Worm (Caenorhabditis elegans) whole organism, late embryonic: ENCODE measurements around the gene C34C12.7.

Source experiments
- C08G9.2 ChIP-seq: sonication (generic microtip); optimal IDR thresholded peaks from 2 replicates; lab custom pipeline; 2016; ENCODE audit warnings: mild to moderate bottlenecking, missing genetic modification characterization, moderate library complexity, missing compliant biosample characterization
- F13H6.1 ChIP-seq: sonication (generic microtip); optimal IDR thresholded peaks from 2 replicates; lab custom pipeline; 2016; ENCODE audit warnings: missing genetic modification characterization, missing compliant biosample characterization
- K02D7.2 ChIP-seq: sonication (generic microtip); optimal IDR thresholded peaks from 2 replicates; lab custom pipeline; 2017; ENCODE audit warnings: mild to moderate bottlenecking, missing genetic modification characterization, missing compliant biosample characterization
- K09A11.1 ChIP-seq: sonication (generic microtip); optimal IDR thresholded peaks from 2 replicates; lab custom pipeline; 2017; ENCODE audit warnings: antibody characterized with exemption, mild to moderate bottlenecking, missing genetic modification characterization, missing compliant biosample characterization; ENCODE audit not compliant: insufficient read depth
- T23F11.4 ChIP-seq: fragments of 200-800 bp; sonication (Bioruptor generic); optimal IDR thresholded peaks from 2 replicates; lab custom pipeline; 2018; ENCODE audit warnings: mild to moderate bottlenecking, missing genetic modification characterization, missing compliant biosample characterization
- Y22D7AL.16 ChIP-seq: sonication (generic microtip); optimal IDR thresholded peaks from 2 replicates; lab custom pipeline; 2016; ENCODE audit warnings: missing genetic modification characterization, missing compliant biosample characterization
- ahr-1 ChIP-seq: sonication (generic microtip); optimal IDR thresholded peaks from 2 replicates; lab custom pipeline; 2016; ENCODE audit warnings: missing genetic modification characterization, missing compliant biosample characterization
- ceh-18 ChIP-seq: sonication (generic microtip); optimal IDR thresholded peaks from 2 replicates; lab custom pipeline; 2016; ENCODE audit warnings: missing genetic modification characterization, missing compliant biosample characterization
- ceh-19 ChIP-seq: fragments of 200-800 bp; sonication (Bioruptor generic); optimal IDR thresholded peaks from 2 replicates; lab custom pipeline; 2018; ENCODE audit warnings: mild to moderate bottlenecking, missing genetic modification characterization, missing compliant biosample characterization
- ceh-2 ChIP-seq: sonication (generic microtip); optimal IDR thresholded peaks from 2 replicates; lab custom pipeline; 2016; ENCODE audit warnings: missing genotype, missing genetic modification characterization, missing compliant biosample characterization
- ceh-31 ChIP-seq: sonication (generic microtip); optimal IDR thresholded peaks from 2 replicates; lab custom pipeline; 2016; ENCODE audit warnings: missing genetic modification characterization, missing compliant biosample characterization
- ceh-34 ChIP-seq: sonication (generic microtip); optimal IDR thresholded peaks from 2 replicates; lab custom pipeline; 2016; ENCODE audit warnings: mild to moderate bottlenecking, missing genetic modification characterization, missing compliant biosample characterization
- ceh-45 ChIP-seq: fragments of 200-800 bp; sonication (Bioruptor generic); IDR thresholded peaks from 2 replicates; pipeline ENCODE4 v1.3.6; 2022; ENCODE audit warnings: missing genetic modification reagents, missing genetic modification characterization, missing compliant biosample characterization
- ceh-48 ChIP-seq: sonication (generic microtip); optimal IDR thresholded peaks from 2 replicates; lab custom pipeline; 2016; ENCODE audit warnings: missing genetic modification characterization, inconsistent platforms, missing compliant biosample characterization
- ceh-6 ChIP-seq: fragments of 200-800 bp; sonication (Bioruptor generic); optimal IDR thresholded peaks from 2 replicates; lab custom pipeline; 2018; ENCODE audit warnings: mild to moderate bottlenecking, missing genetic modification characterization, missing compliant biosample characterization
- ceh-9 ChIP-seq: sonication (generic microtip); optimal IDR thresholded peaks from 2 replicates; lab custom pipeline; 2016; ENCODE audit warnings: mild to moderate bottlenecking, missing genetic modification characterization, inconsistent platforms, missing compliant biosample characterization
- che-1 ChIP-seq: sonication (generic microtip); optimal IDR thresholded peaks from 2 replicates; lab custom pipeline; 2016; ENCODE audit warnings: mild to moderate bottlenecking, missing genetic modification characterization, missing compliant biosample characterization
- dmd-4 ChIP-seq: sonication (generic microtip); optimal IDR thresholded peaks from 2 replicates; lab custom pipeline; 2016; ENCODE audit warnings: borderline replicate concordance, missing genetic modification characterization, missing compliant biosample characterization
- dve-1 ChIP-seq: sonication (generic microtip); optimal IDR thresholded peaks from 2 replicates; lab custom pipeline; 2017; ENCODE audit warnings: antibody characterized with exemption, mild to moderate bottlenecking, missing genetic modification characterization, missing compliant biosample characterization
- elt-2 ChIP-seq: sonication (generic microtip); optimal IDR thresholded peaks from 2 replicates; lab custom pipeline; 2016; ENCODE audit warnings: missing genetic modification reagents, missing genetic modification characterization, missing compliant biosample characterization
- ets-4 ChIP-seq: sonication (generic microtip); optimal IDR thresholded peaks from 2 replicates; lab custom pipeline; 2016; ENCODE audit warnings: missing genetic modification characterization, missing compliant biosample characterization
- fax-1 ChIP-seq: sonication (generic microtip); optimal IDR thresholded peaks from 2 replicates; lab custom pipeline; 2016; ENCODE audit warnings: missing genotype, missing genetic modification characterization, missing compliant biosample characterization
- fkh-10 ChIP-seq: fragments of 150-350 bp; optimal IDR thresholded peaks from 2 replicates; lab custom pipeline; 2014; ENCODE audit warnings: missing biosample characterization, missing genetic modification reagents, missing genetic modification characterization
- fkh-6 ChIP-seq: sonication (generic microtip); optimal IDR thresholded peaks from 2 replicates; lab custom pipeline; 2016; ENCODE audit warnings: missing genetic modification characterization, missing compliant biosample characterization
- gmeb-2 ChIP-seq: sonication (generic microtip); optimal IDR thresholded peaks from 2 replicates; lab custom pipeline; 2016; ENCODE audit warnings: missing genetic modification characterization, inconsistent platforms, missing compliant biosample characterization
- hlh-13 ChIP-seq: fragments of 200-800 bp; sonication (Bioruptor generic); optimal IDR thresholded peaks from 2 replicates; lab custom pipeline; 2018; ENCODE audit warnings: mild to moderate bottlenecking, missing genetic modification characterization, missing compliant biosample characterization
- hlh-15 ChIP-seq: sonication (generic microtip); optimal IDR thresholded peaks from 2 replicates; lab custom pipeline; 2016; ENCODE audit warnings: missing genetic modification characterization, missing compliant biosample characterization
- hlh-30 ChIP-seq: sonication (generic microtip); optimal IDR thresholded peaks from 2 replicates; lab custom pipeline; 2017; ENCODE audit warnings: antibody characterized with exemption, missing genetic modification characterization, missing compliant biosample characterization; ENCODE audit not compliant: insufficient read depth
- hlh-8 ChIP-seq: sonication (generic microtip); optimal IDR thresholded peaks from 2 replicates; lab custom pipeline; 2016; ENCODE audit warnings: missing genotype, missing genetic modification characterization, missing compliant biosample characterization
- lim-6 ChIP-seq: sonication (generic microtip); optimal IDR thresholded peaks from 2 replicates; lab custom pipeline; 2016; ENCODE audit warnings: missing genetic modification characterization, missing compliant biosample characterization
- mec-3 ChIP-seq: sonication (generic microtip); optimal IDR thresholded peaks from 2 replicates; lab custom pipeline; 2016; ENCODE audit warnings: borderline replicate concordance, missing genetic modification characterization, missing compliant biosample characterization
- nfya-1 ChIP-seq: sonication (generic microtip); optimal IDR thresholded peaks from 2 replicates; lab custom pipeline; 2017; ENCODE audit warnings: missing genetic modification characterization, mild to moderate bottlenecking, missing compliant biosample characterization, antibody characterized with exemption, moderate library complexity
- nhr-11 ChIP-seq: fragments of 150-350 bp; optimal IDR thresholded peaks from 2 replicates; lab custom pipeline; 2014; ENCODE audit warnings: missing biosample characterization, missing genetic modification characterization
- npax-4 ChIP-seq: sonication (generic microtip); optimal IDR thresholded peaks from 2 replicates; lab custom pipeline; 2016; ENCODE audit warnings: missing genetic modification characterization, missing compliant biosample characterization
- odd-2 ChIP-seq: sonication (generic microtip); optimal IDR thresholded peaks from 2 replicates; lab custom pipeline; 2017; ENCODE audit warnings: antibody characterized with exemption, mild to moderate bottlenecking, missing genetic modification characterization, missing compliant biosample characterization
- pat-9 ChIP-seq: fragments of 200-800 bp; sonication (Bioruptor generic); optimal IDR thresholded peaks from 2 replicates; lab custom pipeline; 2018; ENCODE audit warnings: mild to moderate bottlenecking, missing genetic modification characterization, moderate library complexity, missing compliant biosample characterization
- pha-2 ChIP-seq: sonication (generic microtip); optimal IDR thresholded peaks from 2 replicates; lab custom pipeline; 2017; ENCODE audit warnings: mild to moderate bottlenecking, missing genetic modification characterization, missing compliant biosample characterization
- pros-1 ChIP-seq: fragments of 150-350 bp; optimal IDR thresholded peaks from 2 replicates; lab custom pipeline; 2014; ENCODE audit warnings: missing biosample characterization, missing genetic modification reagents, missing genetic modification characterization
- ref-2 ChIP-seq: sonication (generic microtip); optimal IDR thresholded peaks from 2 replicates; lab custom pipeline; 2016; ENCODE audit warnings: missing genetic modification characterization, missing compliant biosample characterization
- sdc-2 ChIP-seq: sonication (generic microtip); optimal IDR thresholded peaks from 2 replicates; lab custom pipeline; 2016; ENCODE audit warnings: missing genotype, missing genetic modification characterization, missing compliant biosample characterization
- sox-2 ChIP-seq: fragments of 200-800 bp; sonication (Bioruptor generic); IDR thresholded peaks from 2 replicates; pipeline ENCODE4 v1.3.6; 2022; ENCODE audit warnings: missing genetic modification reagents, missing genetic modification characterization, missing compliant biosample characterization
- sox-4 ChIP-seq: sonication (generic microtip); optimal IDR thresholded peaks from 2 replicates; lab custom pipeline; 2017; ENCODE audit warnings: mild to moderate bottlenecking, missing genetic modification characterization, inconsistent platforms, missing compliant biosample characterization
- syd-9 ChIP-seq: sonication (generic microtip); optimal IDR thresholded peaks from 2 replicates; lab custom pipeline; 2016; ENCODE audit warnings: mild to moderate bottlenecking, missing genetic modification characterization, moderate library complexity, missing compliant biosample characterization
- tbx-2 ChIP-seq: sonication (generic microtip); optimal IDR thresholded peaks from 2 replicates; lab custom pipeline; 2016; ENCODE audit warnings: missing genetic modification characterization, missing compliant biosample characterization
- ttx-3 ChIP-seq: sonication (generic microtip); optimal IDR thresholded peaks from 2 replicates; lab custom pipeline; 2016; ENCODE audit warnings: missing genetic modification reagents, missing genetic modification characterization, missing compliant biosample characterization
- unc-3 ChIP-seq, 2 experiments: fragments of 200-800 bp in 1 of 2; sonication (Bioruptor generic) in 1 of 2; sonication (generic microtip) in 1 of 2; conservative IDR thresholded peaks in 1 of 2; optimal IDR thresholded peaks in 1 of 2; 2 replicates each; pipeline versions ENCODE4 v1.3.6 to Lab custom; 2016 to 2022; ENCODE audit warnings: missing compliant biosample characterization in 2 of 2, missing genetic modification characterization in 2 of 2, missing genetic modification reagents in 1 of 2
- unc-55 ChIP-seq: sonication (generic microtip); optimal IDR thresholded peaks from 2 replicates; lab custom pipeline; 2017; ENCODE audit warnings: missing biosample characterization, missing genetic modification reagents, missing genetic modification characterization
- unc-86 ChIP-seq: sonication (generic microtip); optimal IDR thresholded peaks from 2 replicates; lab custom pipeline; 2016; ENCODE audit warnings: missing genetic modification characterization, missing compliant biosample characterization
- zip-5 ChIP-seq: sonication (generic microtip); optimal IDR thresholded peaks from 2 replicates; lab custom pipeline; 2016; ENCODE audit warnings: missing genetic modification characterization, missing compliant biosample characterization
- ztf-16 ChIP-seq: sonication (generic microtip); optimal IDR thresholded peaks from 2 replicates; lab custom pipeline; 2017; ENCODE audit warnings: missing genetic modification characterization, missing compliant biosample characterization

The C34C12.7 gene

ce11 chrIII:3532035-3532434 is 43.9 kb upstream of the C34C12.7 start (continued):
- TF ChIP-seq hlh-30 (tag; lab: Kevin White, UChicago) (peak; percentile 63), gmeb-2 (no peak), zip-5 (tag; lab: Kevin White, UChicago) (no peak), nhr-11 (tag; lab: Kevin White, UChicago) (no peak), hlh-8 (tag; lab: Kevin White, UChicago) (no peak), C08G9.2 (tag; lab: Kevin White, UChicago) (no peak), unc-86 (tag; lab: Kevin White, UChicago) (no peak), nfya-1 (peak; percentile 82), ztf-16 (tag; lab: Kevin White, UChicago) (no peak), ceh-19 (no peak), T23F11.4 (GFP tag; lab: Kevin White, UChicago) (no peak), pros-1 (tag; lab: Kevin White, UChicago) (no peak), dve-1 (peak; percentile 4), dmd-4 (no peak), fkh-6 (no peak), hlh-15 (tag; lab: Kevin White, UChicago) (no peak), K09A11.1 (tag; lab: Kevin White, UChicago) (no peak), odd-2 (tag; lab: Kevin White, UChicago) (no peak), ref-2 (tag; lab: Kevin White, UChicago) (peak; percentile 68), ceh-45 (GFP tag; lab: Robert Waterston, UW) (no peak), unc-55 (GFP tag; lab: Kevin White, UChicago) (peak; percentile 87), ceh-31 (tag; lab: Kevin White, UChicago) (peak; percentile 87), lim-6 (no peak), Y22D7AL.16 (tag; lab: Kevin White, UChicago) (no peak), che-1 (tag; lab: Kevin White, UChicago) (no peak), fax-1 (tag; lab: Kevin White, UChicago) (no peak), mec-3 (tag; lab: Kevin White, UChicago) (no peak), ceh-48 (tag; lab: Kevin White, UChicago) (peak; percentile 72), ceh-18 (peak; percentile 20), ets-4 (no peak), ceh-34 (tag; lab: Kevin White, UChicago) (peak; percentile 21), pat-9 (tag; lab: Kevin White, UChicago) (no peak), ceh-2 (no peak), syd-9 (tag; lab: Kevin White, UChicago) (no peak), sdc-2 (tag; lab: Kevin White, UChicago) (no peak), sox-2 (no peak), ahr-1 (tag; lab: Kevin White, UChicago) (no peak), sox-4 (tag; lab: Kevin White, UChicago) (no peak), unc-3 (GFP tag; conservative IDR thresholded peaks at IDR 0.05; lab: Robert Waterston, UW) (no peak), unc-3 (tag; optimal IDR thresholded peaks at IDR 0.05; lab: Kevin White, UChicago) (no peak), hlh-13 (no peak), elt-2 (tag; lab: Kevin White, UChicago) (no peak), pha-2 (tag; lab: Kevin White, UChicago) (no peak), F13H6.1 (tag; lab: Kevin White, UChicago) (no peak), K02D7.2 (no peak), fkh-10 (GFP tag; lab: Kevin White, UChicago) (no peak), ceh-6 (GFP tag; lab: Kevin White, UChicago) (no peak), tbx-2 (tag; lab: Kevin White, UChicago) (peak; percentile 69), ceh-9 (no peak), npax-4 (tag; lab: Kevin White, UChicago) (no peak), ttx-3 (tag; lab: Kevin White, UChicago) (no peak)
